Worm (Caenorhabditis elegans) whole organism, early embryonic: Measurements from ENCODE around the gene nhr-3.

Experiments used
- aly-1 ChIP-seq: sonication (generic microtip); optimal IDR thresholded peaks from 2 replicates; lab custom pipeline; 2016; ENCODE audit warnings: missing genetic modification characterization, missing compliant biosample characterization
- ama-1 ChIP-seq: fragments of 150-350 bp; optimal IDR thresholded peaks from 2 replicates; lab custom pipeline; 2014
- ceh-13 ChIP-seq: fragments of 200-800 bp; sonication (Bioruptor generic); optimal IDR thresholded peaks from 2 replicates; lab custom pipeline; 2018; ENCODE audit warnings: mild to moderate bottlenecking, missing genetic modification characterization, missing compliant biosample characterization
- flt-1 ChIP-seq: fragments of 200-800 bp; sonication (Bioruptor generic); IDR thresholded peaks from 2 replicates; pipeline ENCODE4 v1.3.6; 2022; ENCODE audit warnings: missing genetic modification characterization, missing compliant biosample characterization
- hmg-4 ChIP-seq: fragments of 200-800 bp; sonication (Bioruptor generic); optimal IDR thresholded peaks from 2 replicates; lab custom pipeline; 2018; ENCODE audit warnings: mild to moderate bottlenecking, missing genetic modification characterization, missing compliant biosample characterization
- tbx-11 ChIP-seq: fragments of 200-800 bp; sonication (Bioruptor generic); IDR thresholded peaks from 2 replicates; pipeline ENCODE4 v1.3.6; 2022; ENCODE audit warnings: missing genetic modification characterization, missing compliant biosample characterization
- tbx-37 ChIP-seq: fragments of 200-800 bp; sonication (Bioruptor generic); conservative IDR thresholded peaks from 2 replicates; pipeline ENCODE4 v1.3.6; 2022; ENCODE audit warnings: missing genetic modification reagents, missing genetic modification characterization, missing compliant biosample characterization

DNA sequence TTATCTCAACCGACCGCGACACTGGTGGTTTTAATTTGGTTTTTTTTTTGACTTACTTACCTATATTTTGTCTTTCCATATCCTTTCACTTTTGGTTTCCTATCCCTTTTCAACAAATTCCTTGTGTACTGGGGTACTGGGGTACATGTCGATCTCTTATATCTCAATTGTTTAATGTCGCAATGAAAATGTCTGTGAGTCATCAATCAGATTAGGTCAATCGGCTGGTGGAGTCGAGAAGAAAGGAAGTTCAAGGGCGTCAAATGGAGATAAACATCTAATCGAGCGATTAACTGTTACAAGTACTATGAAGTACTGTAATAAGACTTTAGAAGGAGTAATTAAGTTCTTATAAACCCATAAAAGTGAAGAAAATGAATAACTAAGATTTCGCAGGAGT is 17.6 kb downstream of the nhr-3 start:
- TF ChIP-seq tbx-11 (no peak), ama-1 (lab: Kevin White, UChicago) (no peak), aly-1 (tag; lab: Kevin White, UChicago) (no peak), flt-1 (GFP tag; lab: Robert Waterston, UW) (no peak), tbx-37 (GFP tag; lab: Robert Waterston, UW) (no peak), hmg-4 (GFP tag; lab: Kevin White, UChicago) (no peak), ceh-13 (GFP tag; lab: Kevin White, UChicago) (no peak)
